Fruit fly (Drosophila melanogaster): ENCODE results near the gene sba.

sba gene

DNA sequence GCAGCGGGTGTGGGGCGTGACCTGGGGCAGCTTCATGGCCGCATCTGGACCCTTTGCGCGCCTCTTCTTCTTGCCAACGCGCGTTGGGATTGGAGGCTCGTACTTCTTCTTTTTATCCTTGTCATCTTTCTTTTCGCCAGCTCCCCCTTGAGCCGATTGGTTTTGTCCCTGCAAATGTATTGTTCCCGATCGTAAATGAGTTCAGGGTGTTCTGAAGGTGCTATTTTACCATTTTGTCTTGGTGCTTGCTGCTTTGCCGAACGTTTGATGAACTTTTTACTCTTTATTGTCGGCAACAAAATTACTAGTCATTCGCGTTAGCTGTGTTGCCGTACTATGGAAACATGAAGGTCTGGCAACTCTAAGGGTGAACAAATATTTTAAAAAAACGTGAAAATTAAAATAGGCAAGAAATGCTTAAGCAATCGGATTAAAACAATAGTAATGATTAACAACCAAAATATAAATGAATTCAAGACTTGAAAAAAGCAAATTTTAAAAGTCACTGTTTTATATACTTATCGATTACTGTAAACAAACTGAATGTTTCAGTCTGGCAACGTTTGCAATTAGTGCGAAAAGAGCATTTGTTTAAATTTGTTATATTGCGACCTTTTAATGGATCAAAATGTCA lies 8.4 kb upstream of the sba start, which contains the start of the genes Rpt2 and CG13599 (continued):
- TF ChIP-seq ash1 (GFP tag; optimal IDR thresholded peaks at IDR 0.05) (no peak), CG12299 (tag; optimal IDR thresholded peaks at IDR 0.05) (peak; percentile 41), croc (GFP tag; conservative IDR thresholded peaks at IDR 0.05) (no peak), CG4820 (GFP tag; optimal IDR thresholded peaks at IDR 0.05) (no peak), fd3F (GFP tag; optimal IDR thresholded peaks at IDR 0.05) (no peak), Atf3 (GFP tag; optimal IDR thresholded peaks at IDR 0.05) (no peak), ci (GFP tag; IDR thresholded peaks at IDR 0.05) (no peak), Ets65A (GFP tag) (no peak), CG4404 (GFP tag; IDR thresholded peaks at IDR 0.05) (no peak), prd (optimal IDR thresholded peaks at IDR 0.05) (no peak), prd (GFP tag; IDR thresholded peaks at IDR 0.05) (no peak), CG17359 (tag; optimal IDR thresholded peaks at IDR 0.05) (no peak), CG3281 (GFP tag; optimal IDR thresholded peaks at IDR 0.05) (no peak), Med (GFP tag) (peak; percentile 78), seq (GFP tag; IDR thresholded peaks at IDR 0.05) (no peak), gro (GFP tag; optimal IDR thresholded peaks at IDR 0.05) (peak; percentile 52), stc (GFP tag; IDR thresholded peaks at IDR 0.05) (no peak), CG7786 (GFP tag; optimal IDR thresholded peaks at IDR 0.05) (no peak), Max (GFP tag; optimal IDR thresholded peaks at IDR 0.05) (peak; percentile 32), CG18764 (GFP tag; optimal IDR thresholded peaks at IDR 0.05) (no peak), CkIIα-i1 (GFP tag; IDR thresholded peaks at IDR 0.05) (no peak), so (GFP tag; IDR thresholded peaks at IDR 0.05) (no peak), ato (GFP tag; IDR thresholded peaks at IDR 0.05; ENCODE audit: partially characterized antibody) (peak; percentile 8; the same call in 1 of the 2 replicates), CG32767 (GFP tag; IDR thresholded peaks at IDR 0.05) (no peak), CG13123 (GFP tag; optimal IDR thresholded peaks at IDR 0.05) (no peak), gt (GFP tag; IDR thresholded peaks at IDR 0.05) (no peak), Dll (GFP tag; IDR thresholded peaks at IDR 0.05; ENCODE audit: partially characterized antibody) (no peak; the same call in 2 of the 4 replicates), Kr (GFP tag; optimal IDR thresholded peaks at IDR 0.05) (no peak), slou (GFP tag; optimal IDR thresholded peaks at IDR 0.05) (no peak), B-H2 (GFP tag; optimal IDR thresholded peaks at IDR 0.05) (peak; percentile 57), sens (GFP tag) (peak; percentile 12), CG13424 (tag; optimal IDR thresholded peaks at IDR 0.05) (peak; percentile 33), ase (GFP tag; IDR thresholded peaks at IDR 0.05) (no peak), Dp (GFP tag; optimal IDR thresholded peaks at IDR 0.05) (peak; percentile 85), Xrp1 (GFP tag; IDR thresholded peaks at IDR 0.05) (no peak), tup (GFP tag; optimal IDR thresholded peaks at IDR 0.05) (no peak), CG34422 (GFP tag; IDR thresholded peaks at IDR 0.05) (peak; percentile 56; the same call in 1 of the 3 replicates), CG17328 (GFP tag; IDR thresholded peaks at IDR 0.05) (no peak), luna (GFP tag; optimal IDR thresholded peaks at IDR 0.05) (no peak), CG3847 (GFP tag; IDR thresholded peaks at IDR 0.05) (peak; percentile 87), Lhr (GFP tag; optimal IDR thresholded peaks at IDR 0.05) (peak; percentile 43), CG2678 (tag; optimal IDR thresholded peaks at IDR 0.05) (no peak), CG12659 (GFP tag; optimal IDR thresholded peaks at IDR 0.05) (peak; percentile 70), bbx (GFP tag; IDR thresholded peaks at IDR 0.05; ENCODE audit: partially characterized antibody) (peak; percentile 52; the same call in 1 of the 2 replicates), CG14710 (tag; optimal IDR thresholded peaks at IDR 0.05) (peak; percentile 84), Doc3 (GFP tag; IDR thresholded peaks at IDR 0.05; ENCODE audit: partially characterized antibody) (peak; percentile 40; the same call in 1 of the 3 replicates), pfk (GFP tag; optimal IDR thresholded peaks at IDR 0.05) (no peak), Sry-δ (GFP tag; optimal IDR thresholded peaks at IDR 0.05) (peak; percentile 75), CG17186 (GFP tag; optimal IDR thresholded peaks at IDR 0.05) (peak; percentile 69), Sin3A (optimal IDR thresholded peaks at IDR 0.05) (peak; percentile 66), H15 (GFP tag; IDR thresholded peaks at IDR 0.05) (no peak)

Measured in whole organism, embryonic.